Fruit fly (Drosophila melanogaster) whole organism, prepupa: Measurements from ENCODE around the gene CG5107.

Source experiments
- Blimp-1 ChIP-seq: fragments of 200-800 bp; sonication (Bioruptor generic); optimal IDR thresholded peaks from 3 replicates; lab custom pipeline; 2017; ENCODE audit warnings: missing biosample characterization, missing genetic modification characterization, mild to moderate bottlenecking, moderate library complexity, missing genetic modification reagents
- CG10631 ChIP-seq: fragments of 200-800 bp; sonication (Bioruptor generic); optimal IDR thresholded peaks from 2 replicates; lab custom pipeline; 2016; ENCODE audit warnings: missing biosample characterization, missing genetic modification characterization
- CG10669 ChIP-seq: fragments of 200-800 bp; sonication (Bioruptor generic); optimal IDR thresholded peaks from 3 replicates; lab custom pipeline; 2018; ENCODE audit warnings: missing biosample characterization, mild to moderate bottlenecking, missing genetic modification characterization, moderate library complexity
- CG11762 ChIP-seq: fragments of 200-800 bp; sonication (Bioruptor generic); optimal IDR thresholded peaks from 3 replicates; lab custom pipeline; 2016; ENCODE audit warnings: missing biosample characterization, missing genetic modification characterization; ENCODE audit not compliant: insufficient read depth
- CG11902 ChIP-seq: fragments of 200-800 bp; sonication (Bioruptor generic); optimal IDR thresholded peaks from 3 replicates; lab custom pipeline; 2016; ENCODE audit warnings: missing biosample characterization, missing genetic modification characterization
- CG15336 ChIP-seq: fragments of 200-800 bp; sonication (Bioruptor generic); IDR thresholded peaks from 2 replicates; pipeline ENCODE4 v1.3.6; 2022; ENCODE audit warnings: missing biosample characterization, missing genetic modification characterization
- CG1621 ChIP-seq: fragments of 200-800 bp; sonication (Bioruptor generic); optimal IDR thresholded peaks from 3 replicates; lab custom pipeline; 2018; ENCODE audit warnings: missing biosample characterization, mild to moderate bottlenecking, missing genetic modification characterization
- CG16779 ChIP-seq: fragments of 200-800 bp; sonication (Bioruptor generic); optimal IDR thresholded peaks from 3 replicates; lab custom pipeline; 2017; ENCODE audit warnings: missing biosample characterization, mild to moderate bottlenecking, missing genetic modification characterization
- CG3032 ChIP-seq: fragments of 200-800 bp; optimal IDR thresholded peaks from 2 replicates; lab custom pipeline; 2019; ENCODE audit warnings: missing biosample characterization, mild to moderate bottlenecking, missing genetic modification characterization, moderate library complexity
- CG31627 ChIP-seq: fragments of 200-800 bp; sonication (Bioruptor generic); optimal IDR thresholded peaks from 3 replicates; lab custom pipeline; 2016; ENCODE audit warnings: missing biosample characterization, missing genetic modification characterization
- CG34406 ChIP-seq: fragments of 200-800 bp; sonication (Bioruptor generic); optimal IDR thresholded peaks from 3 replicates; lab custom pipeline; 2016; ENCODE audit warnings: missing biosample characterization, missing genetic modification characterization
- CG3919 ChIP-seq: fragments of 200-800 bp; sonication (Bioruptor generic); optimal IDR thresholded peaks from 3 replicates; lab custom pipeline; 2016; ENCODE audit warnings: missing biosample characterization, missing genetic modification characterization
- CG6163 ChIP-seq: fragments of 200-800 bp; sonication (Bioruptor generic); IDR thresholded peaks from 3 replicates; pipeline ENCODE4 v1.3.6; 2022; ENCODE audit warnings: missing biosample characterization, missing genetic modification characterization
- CG6276 ChIP-seq: fragments of 200-800 bp; sonication (Bioruptor generic); optimal IDR thresholded peaks from 2 replicates; lab custom pipeline; 2017; ENCODE audit warnings: missing biosample characterization, mild to moderate bottlenecking, missing genetic modification characterization
- CG6854 ChIP-seq: fragments of 200-800 bp; sonication (Bioruptor generic); optimal IDR thresholded peaks from 2 replicates; lab custom pipeline; 2017; ENCODE audit warnings: missing biosample characterization, mild to moderate bottlenecking, missing genetic modification characterization
- CG7368 ChIP-seq: fragments of 200-800 bp; sonication (Bioruptor generic); optimal IDR thresholded peaks from 3 replicates; lab custom pipeline; 2016; ENCODE audit warnings: missing biosample characterization, missing genetic modification characterization
- CG8119 ChIP-seq: fragments of 200-800 bp; sonication (Bioruptor generic); IDR thresholded peaks from 3 replicates; pipeline ENCODE4 v1.3.6; 2022; ENCODE audit warnings: missing biosample characterization, missing genetic modification characterization
- CG8319 ChIP-seq: fragments of 200-800 bp; sonication (Bioruptor generic); optimal IDR thresholded peaks from 3 replicates; lab custom pipeline; 2016; ENCODE audit warnings: missing biosample characterization, missing genetic modification characterization
- CG8632 ChIP-seq: fragments of 200-800 bp; sonication (Bioruptor generic); optimal IDR thresholded peaks from 3 replicates; lab custom pipeline; 2016; ENCODE audit warnings: missing biosample characterization, missing genetic modification characterization
- CG9139 ChIP-seq: fragments of 200-800 bp; sonication (Bioruptor generic); optimal IDR thresholded peaks from 3 replicates; lab custom pipeline; 2017; ENCODE audit warnings: missing biosample characterization, mild to moderate bottlenecking, missing genetic modification characterization
- Eip93F ChIP-seq: fragments of 200-800 bp; sonication (Bioruptor generic); optimal IDR thresholded peaks from 2 replicates; lab custom pipeline; 2016; ENCODE audit warnings: missing biosample characterization, mild to moderate bottlenecking, missing genetic modification characterization
- Ets21C ChIP-seq: fragments of 200-800 bp; sonication (Bioruptor generic); optimal IDR thresholded peaks from 3 replicates; lab custom pipeline; 2016; ENCODE audit warnings: missing biosample characterization, missing genetic modification characterization
- Ets96B ChIP-seq: fragments of 200-800 bp; optimal IDR thresholded peaks from 2 replicates; lab custom pipeline; 2019; ENCODE audit warnings: missing biosample characterization, mild to moderate bottlenecking, missing genetic modification characterization, moderate library complexity
- Gug ChIP-seq: fragments of 200-800 bp; sonication (Bioruptor generic); IDR thresholded peaks from 2 replicates; pipeline ENCODE4 v1.3.6; 2022; ENCODE audit warnings: missing biosample characterization, missing genetic modification characterization
- Hr39 ChIP-seq: fragments of 200-800 bp; sonication (Bioruptor generic); optimal IDR thresholded peaks from 2 replicates; lab custom pipeline; 2016; ENCODE audit warnings: missing biosample characterization, missing genetic modification characterization
- Hr4 ChIP-seq: fragments of 200-800 bp; sonication (Bioruptor generic); optimal IDR thresholded peaks from 3 replicates; lab custom pipeline; 2016; ENCODE audit warnings: missing biosample characterization, missing genetic modification characterization
- Lpt ChIP-seq: fragments of 200-800 bp; sonication (Bioruptor generic); optimal IDR thresholded peaks from 3 replicates; lab custom pipeline; 2016; ENCODE audit warnings: missing biosample characterization, missing genetic modification characterization
- Sox102F ChIP-seq: fragments of 200-800 bp; sonication (Bioruptor generic); optimal IDR thresholded peaks from 2 replicates; lab custom pipeline; 2016; ENCODE audit warnings: missing biosample characterization, mild to moderate bottlenecking, missing genetic modification characterization
- Sox14 ChIP-seq: fragments of 200-800 bp; sonication (Bioruptor generic); optimal IDR thresholded peaks from 3 replicates; lab custom pipeline; 2016; ENCODE audit warnings: missing biosample characterization, missing genetic modification characterization
- Sox15 ChIP-seq: fragments of 200-800 bp; sonication (Bioruptor generic); optimal IDR thresholded peaks from 3 replicates; lab custom pipeline; 2016; ENCODE audit warnings: missing biosample characterization, missing genetic modification characterization
- achi ChIP-seq: fragments of 200-800 bp; sonication (Bioruptor generic); optimal IDR thresholded peaks from 3 replicates; lab custom pipeline; 2016; ENCODE audit warnings: missing biosample characterization, missing genetic modification characterization
- dac ChIP-seq: fragments of 200-800 bp; sonication (Bioruptor generic); optimal IDR thresholded peaks from 2 replicates; lab custom pipeline; 2017; ENCODE audit warnings: missing biosample characterization, mild to moderate bottlenecking, missing genetic modification characterization
- dsx ChIP-seq: fragments of 200-800 bp; optimal IDR thresholded peaks from 3 replicates; lab custom pipeline; 2019; ENCODE audit warnings: missing biosample characterization, mild to moderate bottlenecking, missing genetic modification characterization, moderate library complexity; ENCODE audit not compliant: poor library complexity, severe bottlenecking
- eg ChIP-seq: fragments of 200-800 bp; sonication (Bioruptor generic); IDR thresholded peaks from 3 replicates; pipeline ENCODE4 v1.3.6; 2022; ENCODE audit warnings: missing biosample characterization, missing genetic modification characterization
- esn ChIP-seq: fragments of 200-800 bp; sonication (Bioruptor generic); optimal IDR thresholded peaks from 2 replicates; lab custom pipeline; 2016; ENCODE audit warnings: missing biosample characterization, mild to moderate bottlenecking, missing genetic modification characterization, moderate library complexity
- fd59A ChIP-seq: fragments of 200-800 bp; sonication (Bioruptor generic); optimal IDR thresholded peaks from 2 replicates; lab custom pipeline; 2017; ENCODE audit warnings: missing biosample characterization, mild to moderate bottlenecking, missing genetic modification characterization, missing genetic modification reagents
- fd85E ChIP-seq: fragments of 200-800 bp; sonication (Bioruptor generic); optimal IDR thresholded peaks from 3 replicates; lab custom pipeline; 2016; ENCODE audit warnings: missing biosample characterization, missing genetic modification characterization
- fkh ChIP-seq: fragments of 200-800 bp; sonication (Bioruptor generic); optimal IDR thresholded peaks from 3 replicates; lab custom pipeline; 2017; ENCODE audit warnings: missing biosample characterization, mild to moderate bottlenecking, missing genetic modification characterization, moderate library complexity
- lz ChIP-seq: fragments of 200-800 bp; sonication (Bioruptor generic); optimal IDR thresholded peaks from 3 replicates; lab custom pipeline; 2016; ENCODE audit warnings: missing biosample characterization, missing genetic modification characterization
- net ChIP-seq: fragments of 200-800 bp; sonication (Bioruptor generic); optimal IDR thresholded peaks from 3 replicates; lab custom pipeline; 2016; ENCODE audit warnings: missing biosample characterization, missing genetic modification characterization
- pdm3 ChIP-seq: fragments of 200-800 bp; sonication (Bioruptor generic); optimal IDR thresholded peaks from 3 replicates; lab custom pipeline; 2016; ENCODE audit warnings: missing biosample characterization, missing genetic modification characterization
- salr ChIP-seq, 2 experiments: fragments of 200-800 bp; sonication (Bioruptor generic); optimal IDR thresholded peaks; 3 replicates each; lab custom pipeline; 2016 to 2018; ENCODE audit warnings: missing biosample characterization in 2 of 2, missing genetic modification characterization in 2 of 2, mild to moderate bottlenecking in 1 of 2
- ss ChIP-seq, 2 experiments: fragments of 200-800 bp; sonication (Bioruptor generic); optimal IDR thresholded peaks; 2 replicates in 1 of 2; 3 replicates in 1 of 2; lab custom pipeline; 2017 to 2018; ENCODE audit warnings: mild to moderate bottlenecking in 2 of 2, missing biosample characterization in 2 of 2, missing genetic modification characterization in 2 of 2, moderate library complexity in 1 of 2
- svp ChIP-seq: fragments of 200-800 bp; sonication (Bioruptor generic); peaks from one replicate; lab custom pipeline; 2016; ENCODE audit warnings: missing biosample characterization, missing genetic modification characterization

Gene CG5107

DNA sequence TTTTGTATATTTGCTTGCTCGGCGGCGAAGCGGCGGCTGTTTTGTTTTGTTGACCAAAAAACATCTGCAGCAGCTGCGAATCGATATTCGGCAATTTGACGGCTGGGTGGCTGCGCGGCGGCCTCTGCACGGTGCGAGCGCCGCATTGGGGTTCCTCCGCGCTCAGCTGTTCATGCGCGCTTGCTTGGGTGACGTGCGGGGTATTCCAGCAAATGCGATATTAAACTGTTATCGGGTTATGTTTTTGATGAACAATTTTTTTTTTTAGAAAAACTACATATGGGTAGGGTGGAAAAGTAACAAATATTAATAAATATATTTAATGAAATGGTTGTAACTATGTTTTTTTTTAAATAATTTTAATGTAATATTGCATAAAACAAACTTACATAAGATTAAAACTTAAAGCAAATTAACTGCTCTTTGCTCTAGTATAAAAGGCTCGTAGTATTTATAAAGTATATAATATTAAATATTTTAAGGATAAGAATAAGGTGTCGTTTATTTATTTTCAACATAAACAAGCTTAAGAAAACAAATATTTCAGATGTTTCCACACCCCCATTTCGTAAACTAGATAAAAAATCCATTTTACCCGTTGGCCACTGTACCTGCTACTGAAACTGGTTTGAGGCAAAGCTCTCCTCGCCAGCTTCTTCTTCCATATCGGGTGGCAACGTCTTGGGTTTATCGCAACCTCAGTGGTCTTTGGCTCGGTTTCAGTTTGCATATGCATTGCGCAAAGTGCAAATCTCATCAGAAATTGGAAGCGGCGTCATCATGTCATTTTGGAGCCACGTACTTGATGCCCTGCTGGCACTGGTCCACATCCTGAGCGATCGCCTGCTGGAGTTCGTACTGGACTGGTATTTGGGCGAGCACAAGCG, 14.0 kb upstream of the CG5107 start, which contains the start of the genes Gnpat and CG5112 (continued):
- TF ChIP-seq CG15336, result 0 out of 2 replicates have a peak, but pooled peaks have one; percentile 20
- peak; percentile 18 for TF ChIP-seq CG16779 (tag; lab: Kevin White, UChicago)
- peak; percentile 26 for TF ChIP-seq esn
- TF ChIP-seq CG3032, result peak; percentile 57
- peak; percentile 28 for TF ChIP-seq Ets96B (tag; lab: Kevin White, UChicago)
- peak; percentile 21 for TF ChIP-seq CG6854 (GFP tag; lab: Kevin White, UChicago)
- no peak for TF ChIP-seq Gug (GFP tag; lab: Robert Waterston, UW)
- peak; percentile 6 for TF ChIP-seq CG9139 (GFP tag; lab: Kevin White, UChicago)
- peak; percentile 50 for TF ChIP-seq CG8632 (GFP tag; lab: Kevin White, UChicago)
- TF ChIP-seq Ets21C, result peak; percentile 1
- TF ChIP-seq CG31627 (GFP tag; lab: Kevin White, UChicago), result no peak
- TF ChIP-seq CG10669 (GFP tag; lab: Kevin White, UChicago), result no peak
- peak; percentile 55 for TF ChIP-seq eg (GFP tag; lab: Robert Waterston, UW)
- TF ChIP-seq CG11902 (GFP tag; lab: Kevin White, UChicago), result no peak
- TF ChIP-seq achi (GFP tag; lab: Kevin White, UChicago), result peak; percentile 21
- peak; percentile 4 for TF ChIP-seq CG3919 (GFP tag; lab: Kevin White, UChicago)
- TF ChIP-seq fd85E (GFP tag; lab: Kevin White, UChicago), result no peak
- no peak for TF ChIP-seq pdm3
- TF ChIP-seq CG10631, result peak; percentile 42
- TF ChIP-seq lz, result peak; percentile 16
- TF ChIP-seq CG8319 (GFP tag; lab: Kevin White, UChicago), result peak; percentile 5
- TF ChIP-seq net (GFP tag; lab: Kevin White, UChicago), result no peak
- no peak for TF ChIP-seq Sox14 (GFP tag; lab: Kevin White, UChicago)
- peak; percentile 3 for TF ChIP-seq Sox102F (GFP tag; lab: Kevin White, UChicago)
- TF ChIP-seq CG6163, result peak; percentile 63
- TF ChIP-seq Lpt, result no peak
- TF ChIP-seq, all 60 proteins: peak for 36

DNA sequence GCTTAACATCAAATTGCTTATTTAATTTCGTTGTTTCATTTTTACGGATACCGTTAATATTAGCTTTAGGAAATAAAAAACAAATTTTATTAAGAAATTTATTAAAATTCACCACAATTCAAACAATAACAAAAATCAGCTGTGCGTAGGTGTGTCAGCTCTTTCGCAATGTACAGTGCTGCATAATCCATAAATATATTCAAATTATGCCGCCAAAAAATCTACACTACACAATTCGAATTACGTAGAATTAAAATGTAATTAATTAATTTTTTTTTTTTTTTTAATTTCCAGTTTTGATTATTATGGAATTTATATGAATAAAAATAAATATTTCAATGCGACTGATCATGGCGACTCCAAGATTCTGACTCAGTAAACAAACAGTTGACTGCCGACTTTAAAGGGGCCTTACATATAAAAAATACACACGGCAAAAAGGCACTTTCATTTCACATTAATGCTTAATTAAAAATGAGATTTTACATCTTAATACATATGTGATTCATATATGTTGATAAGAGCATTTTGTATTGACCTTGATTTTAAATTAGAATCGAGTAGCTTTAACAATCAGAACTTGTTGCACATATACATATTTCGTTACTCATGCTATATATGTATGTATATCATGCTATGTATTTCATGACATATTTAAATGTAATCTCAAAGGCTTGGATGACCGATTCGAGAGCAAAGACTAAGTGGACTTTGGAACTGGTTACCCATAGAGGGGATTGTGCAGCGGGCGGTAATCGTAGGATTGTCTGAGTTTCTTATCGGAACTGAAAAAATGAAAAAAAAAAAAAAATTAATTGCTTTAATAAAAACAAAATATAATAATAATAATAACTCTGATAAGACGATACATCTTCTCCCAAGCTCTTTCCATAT, 11.4 kb upstream of the CG5107 start:
- TF ChIP-seq Blimp-1 (no peak), Sox15 (GFP tag; lab: Kevin White, UChicago) (no peak), CG3032 (no peak), Hr4 (GFP tag; lab: Kevin White, UChicago) (peak; percentile 9), CG8632 (GFP tag; lab: Kevin White, UChicago) (peak; percentile 4), fd59A (GFP tag; lab: Kevin White, UChicago) (no peak), Hr39 (GFP tag; lab: Kevin White, UChicago) (no peak), Ets21C (no peak), CG6163 (no peak), CG11762 (GFP tag; lab: Kevin White, UChicago) (peak; percentile 11), CG6276 (GFP tag; lab: Kevin White, UChicago) (peak; percentile 70), CG34406 (GFP tag; lab: Kevin White, UChicago) (no peak), CG8119 (GFP tag; lab: Robert Waterston, UW) (no peak), CG9139 (GFP tag; lab: Kevin White, UChicago) (peak; percentile 74), CG1621 (tag; lab: Kevin White, UChicago) (peak; percentile 28), achi (GFP tag; lab: Kevin White, UChicago) (peak; percentile 27), CG6854 (GFP tag; lab: Kevin White, UChicago) (peak; percentile 63), CG7368 (GFP tag; lab: Kevin White, UChicago) (peak; percentile 11), fkh (GFP tag; lab: Kevin White, UChicago) (no peak), dsx (GFP tag; lab: Kevin White, UChicago) (peak; percentile 47), dac (no peak), Lpt (peak; percentile 16), Sox102F (GFP tag; lab: Kevin White, UChicago) (peak; percentile 20), ss (GFP tag; optimal IDR thresholded peaks at IDR 0.05; lab: Kevin White, UChicago) (peak; percentile 83 to 84), CG3919 (GFP tag; lab: Kevin White, UChicago) (peak; percentile 59), salr (GFP tag; optimal IDR thresholded peaks at IDR 0.05; lab: Kevin White, UChicago) (peak in 1 of 2 experiments; percentile 25), Gug (GFP tag; lab: Robert Waterston, UW) (no peak), Eip93F (GFP tag; lab: Kevin White, UChicago) (peak; percentile 47), svp (peak; percentile 75), CG31627 (GFP tag; lab: Kevin White, UChicago) (no peak)
